Worm (Caenorhabditis elegans) whole organism, young adult: Measurements from ENCODE around the gene oac-29.

Experiments used
- B0019.2 ChIP-seq: fragments of 200-800 bp; sonication (Bioruptor generic); conservative IDR thresholded peaks from 2 replicates; pipeline ENCODE4 v1.3.6; 2022; ENCODE audit warnings: missing genetic modification reagents, missing genetic modification characterization, missing compliant biosample characterization
- B0336.3 ChIP-seq: fragments of 200-800 bp; sonication (Bioruptor generic); IDR thresholded peaks from 2 replicates; pipeline ENCODE4 v1.3.6; 2022; ENCODE audit warnings: missing genetic modification characterization, missing compliant biosample characterization
- D2030.7 ChIP-seq: fragments of 200-800 bp; sonication (Bioruptor generic); IDR thresholded peaks from 2 replicates; pipeline ENCODE4 v1.3.6; 2022; ENCODE audit warnings: missing genetic modification reagents, missing genetic modification characterization, missing compliant biosample characterization
- F33H1.4 ChIP-seq: fragments of 200-800 bp; sonication (Bioruptor generic); IDR thresholded peaks from 2 replicates; pipeline ENCODE4 v1.3.6; 2022; ENCODE audit warnings: missing genetic modification reagents, missing genetic modification characterization, missing compliant biosample characterization
- F49E8.2 ChIP-seq: sonication (generic microtip); optimal IDR thresholded peaks from 3 replicates; lab custom pipeline; 2017; ENCODE audit warnings: missing genetic modification characterization, mild to moderate bottlenecking, missing compliant biosample characterization, antibody characterized with exemption, moderate library complexity; ENCODE audit not compliant: insufficient read depth
- F55B11.4 ChIP-seq: sonication (generic microtip); optimal IDR thresholded peaks from 2 replicates; lab custom pipeline; 2016; ENCODE audit warnings: missing compliant biosample characterization, missing genetic modification characterization, borderline replicate concordance; ENCODE audit not compliant: insufficient read depth
- F57A8.1 ChIP-seq: fragments of 200-800 bp; sonication (Bioruptor generic); optimal IDR thresholded peaks from 2 replicates; lab custom pipeline; 2018; ENCODE audit warnings: mild to moderate bottlenecking, missing genetic modification characterization, moderate library complexity, missing compliant biosample characterization
- K11D2.4 ChIP-seq: fragments of 200-800 bp; sonication (Bioruptor generic); IDR thresholded peaks from 2 replicates; pipeline ENCODE4 v1.3.6; 2022; ENCODE audit warnings: missing genetic modification reagents, missing genetic modification characterization, missing compliant biosample characterization
- T26A5.8 ChIP-seq: sonication (generic microtip); optimal IDR thresholded peaks from 2 replicates; lab custom pipeline; 2016; ENCODE audit warnings: missing genetic modification characterization, missing compliant biosample characterization
- akir-1 ChIP-seq: fragments of 200-800 bp; sonication (Bioruptor generic); optimal IDR thresholded peaks from 2 replicates; lab custom pipeline; 2018; ENCODE audit warnings: mild to moderate bottlenecking, missing genetic modification characterization, moderate library complexity, missing compliant biosample characterization
- ama-1 ChIP-seq, 3 experiments: fragments of 150-350 bp in 1 of 3; sonication (generic microtip) in 2 of 3; optimal IDR thresholded peaks; 2 replicates each; lab custom pipeline; 2014 to 2018; ENCODE audit warnings: missing biosample characterization in 2 of 3, missing genetic modification characterization in 2 of 3, missing genetic modification reagents in 2 of 3
- athp-1 ChIP-seq: sonication (generic microtip); optimal IDR thresholded peaks from 2 replicates; lab custom pipeline; 2017; ENCODE audit warnings: mild to moderate bottlenecking, missing genetic modification characterization, missing compliant biosample characterization
- bed-1 ChIP-seq: fragments of 200-800 bp; sonication (Bioruptor generic); IDR thresholded peaks from 2 replicates; pipeline ENCODE4 v1.3.6; 2022; ENCODE audit warnings: missing genetic modification reagents, missing genetic modification characterization, missing compliant biosample characterization
- ccch-3 ChIP-seq: fragments of 200-800 bp; sonication (Bioruptor generic); optimal IDR thresholded peaks from 2 replicates; lab custom pipeline; 2018; ENCODE audit warnings: mild to moderate bottlenecking, missing genetic modification characterization, missing compliant biosample characterization
- cebp-1 ChIP-seq, 2 experiments: fragments of 200-800 bp in 1 of 2; sonication (Bioruptor generic) in 1 of 2; sonication (generic microtip) in 1 of 2; IDR thresholded peaks in 1 of 2; optimal IDR thresholded peaks in 1 of 2; 2 replicates each; pipeline versions ENCODE4 v1.3.6 to Lab custom; 2017 to 2022; ENCODE audit warnings: missing compliant biosample characterization in 2 of 2, missing genetic modification characterization in 2 of 2, mild to moderate bottlenecking in 1 of 2, missing genetic modification reagents in 1 of 2, moderate library complexity in 1 of 2
- ceh-27 ChIP-seq: fragments of 200-800 bp; sonication (Bioruptor generic); optimal IDR thresholded peaks from 2 replicates; lab custom pipeline; 2018; ENCODE audit warnings: mild to moderate bottlenecking, missing genetic modification characterization, moderate library complexity, missing compliant biosample characterization
- ceh-79 ChIP-seq: sonication (generic microtip); optimal IDR thresholded peaks from 2 replicates; lab custom pipeline; 2017; ENCODE audit warnings: mild to moderate bottlenecking, missing genetic modification characterization, missing compliant biosample characterization
- chd-7 ChIP-seq: sonication (generic microtip); optimal IDR thresholded peaks from 2 replicates; lab custom pipeline; 2016; ENCODE audit warnings: mild to moderate bottlenecking, missing genetic modification characterization, moderate library complexity, missing compliant biosample characterization
- dpff-1 ChIP-seq: sonication (generic microtip); optimal IDR thresholded peaks from 2 replicates; lab custom pipeline; 2017; ENCODE audit warnings: mild to moderate bottlenecking, missing genetic modification characterization, missing compliant biosample characterization
- ekl-4 ChIP-seq: fragments of 200-800 bp; sonication (Bioruptor generic); IDR thresholded peaks from 2 replicates; pipeline ENCODE4 v1.3.6; 2022; ENCODE audit warnings: missing genetic modification reagents, missing genetic modification characterization, missing compliant biosample characterization
- him-1 ChIP-seq: sonication (generic microtip); optimal IDR thresholded peaks from 2 replicates; lab custom pipeline; 2016; ENCODE audit warnings: missing genotype, missing genetic modification reagents, missing genetic modification characterization, missing compliant biosample characterization
- hlh-12 ChIP-seq: sonication (generic microtip); optimal IDR thresholded peaks from 2 replicates; lab custom pipeline; 2016; ENCODE audit warnings: missing genetic modification characterization, missing compliant biosample characterization
- hlh-26 ChIP-seq: fragments of 200-800 bp; sonication (Bioruptor generic); conservative IDR thresholded peaks from 2 replicates; pipeline ENCODE4 v1.3.6; 2022; ENCODE audit warnings: missing genetic modification reagents, missing genetic modification characterization, missing compliant biosample characterization
- hmg-20 ChIP-seq: fragments of 200-800 bp; sonication (Bioruptor generic); IDR thresholded peaks from 2 replicates; pipeline ENCODE4 v1.3.6; 2022; ENCODE audit warnings: missing genetic modification reagents, missing genetic modification characterization, missing compliant biosample characterization
- lin-35 ChIP-seq, 3 experiments: fragments of 150-350 bp in 2 of 3; sonication (generic microtip) in 1 of 3; optimal IDR thresholded peaks; 2 replicates each; lab custom pipeline; 2014 to 2018; ENCODE audit warnings: missing biosample characterization in 3 of 3, missing genetic modification characterization in 3 of 3, missing genetic modification reagents in 3 of 3
- lir-1 ChIP-seq: fragments of 200-800 bp; sonication (Bioruptor generic); conservative IDR thresholded peaks from 2 replicates; pipeline ENCODE4 v1.3.6; 2022; ENCODE audit warnings: missing genetic modification reagents, missing genetic modification characterization, missing compliant biosample characterization
- madf-3 ChIP-seq: fragments of 200-800 bp; sonication (Bioruptor generic); IDR thresholded peaks from 2 replicates; pipeline ENCODE4 v1.3.6; 2022; ENCODE audit warnings: missing genetic modification reagents, missing genetic modification characterization, missing compliant biosample characterization
- madf-6 ChIP-seq: fragments of 200-800 bp; sonication (Bioruptor generic); IDR thresholded peaks from 2 replicates; pipeline ENCODE4 v1.3.6; 2022; ENCODE audit warnings: missing genetic modification reagents, missing genetic modification characterization, missing compliant biosample characterization
- nfya-1 ChIP-seq: sonication (generic microtip); optimal IDR thresholded peaks from 2 replicates; lab custom pipeline; 2017; ENCODE audit warnings: antibody characterized with exemption, missing compliant biosample characterization, missing genetic modification characterization, borderline replicate concordance; ENCODE audit not compliant: insufficient read depth
- nfyb-1 ChIP-seq: fragments of 200-800 bp; sonication (Bioruptor generic); IDR thresholded peaks from 2 replicates; pipeline ENCODE4 v1.3.6; 2022; ENCODE audit warnings: missing genetic modification reagents, missing genetic modification characterization, missing compliant biosample characterization
- nhr-179 ChIP-seq: sonication (generic microtip); optimal IDR thresholded peaks from 2 replicates; lab custom pipeline; 2016; ENCODE audit warnings: mild to moderate bottlenecking, missing genetic modification characterization, missing compliant biosample characterization
- nhr-90 ChIP-seq: sonication (generic microtip); optimal IDR thresholded peaks from 2 replicates; lab custom pipeline; 2016; ENCODE audit warnings: missing genotype, mild to moderate bottlenecking, missing genetic modification characterization, missing compliant biosample characterization
- rcor-1 ChIP-seq: fragments of 200-800 bp; sonication (Bioruptor generic); IDR thresholded peaks from 2 replicates; pipeline ENCODE4 v1.3.6; 2022; ENCODE audit warnings: missing genetic modification reagents, missing genetic modification characterization, missing compliant biosample characterization
- rpc-1 ChIP-seq, 2 experiments: fragments of 150-350 bp in 1 of 2; sonication (generic microtip) in 1 of 2; optimal IDR thresholded peaks; 2 replicates each; lab custom pipeline; 2014 to 2018; ENCODE audit warnings: missing biosample characterization in 1 of 2, missing genetic modification characterization in 1 of 2, missing genetic modification reagents in 1 of 2, missing genotype in 1 of 2
- sea-2 ChIP-seq: fragments of 200-800 bp; sonication (Bioruptor generic); IDR thresholded peaks from 2 replicates; pipeline ENCODE4 v1.3.6; 2022; ENCODE audit warnings: missing genetic modification characterization, missing compliant biosample characterization
- sptf-2 ChIP-seq: fragments of 200-800 bp; sonication (Bioruptor generic); optimal IDR thresholded peaks from 2 replicates; lab custom pipeline; 2018; ENCODE audit warnings: mild to moderate bottlenecking, missing genetic modification characterization, missing compliant biosample characterization
- xnd-1 ChIP-seq: sonication (generic microtip); optimal IDR thresholded peaks from 2 replicates; lab custom pipeline; 2016; ENCODE audit warnings: missing genotype, missing genetic modification reagents, missing genetic modification characterization, missing compliant biosample characterization

The oac-29 gene

DNA sequence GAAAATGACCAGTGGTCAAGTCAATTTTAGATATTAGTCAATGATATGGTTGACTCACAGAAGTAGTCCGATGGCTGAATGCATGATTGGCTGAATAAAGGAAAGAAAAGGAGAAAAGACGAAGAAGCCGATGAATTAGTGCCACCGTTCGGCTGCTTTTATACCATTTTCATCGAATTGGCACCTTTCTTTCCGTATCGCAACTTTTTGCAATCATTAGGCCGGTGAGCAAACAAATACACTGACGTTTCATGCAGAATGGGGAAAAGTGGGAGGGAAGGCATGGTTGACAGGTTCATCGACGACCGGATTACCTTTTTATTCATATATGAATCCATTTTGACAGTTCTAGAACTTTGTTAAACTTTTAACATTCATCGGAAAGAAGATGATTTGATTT lies 14.3 kb downstream of the oac-29 start, which contains the start of gene idpc-2:
TSS of gene idpc-2 (minus strand) at position 101 of the 400 bp plus-strand sequence.
- TF ChIP-seq ceh-79 (no peak), F49E8.2 (no peak), bed-1 (GFP tag; lab: Robert Waterston, UW) (no peak), lir-1 (GFP tag; lab: Robert Waterston, UW) (no peak), nhr-90 (no peak), ccch-3 (GFP tag; lab: Kevin White, UChicago) (no peak), sea-2 (GFP tag; lab: Robert Waterston, UW) (no peak), T26A5.8 (tag; lab: Kevin White, UChicago) (no peak), K11D2.4 (no peak), ceh-27 (GFP tag; lab: Kevin White, UChicago) (no peak), lin-35 (GFP tag; optimal IDR thresholded peaks at IDR 0.05; lab: Kevin White, UChicago) (no peak), F55B11.4 (no peak), sptf-2 (no peak), athp-1 (tag; lab: Kevin White, UChicago) (no peak), B0019.2 (GFP tag; lab: Robert Waterston, UW) (no peak), chd-7 (no peak), nfyb-1 (no peak)

DNA sequence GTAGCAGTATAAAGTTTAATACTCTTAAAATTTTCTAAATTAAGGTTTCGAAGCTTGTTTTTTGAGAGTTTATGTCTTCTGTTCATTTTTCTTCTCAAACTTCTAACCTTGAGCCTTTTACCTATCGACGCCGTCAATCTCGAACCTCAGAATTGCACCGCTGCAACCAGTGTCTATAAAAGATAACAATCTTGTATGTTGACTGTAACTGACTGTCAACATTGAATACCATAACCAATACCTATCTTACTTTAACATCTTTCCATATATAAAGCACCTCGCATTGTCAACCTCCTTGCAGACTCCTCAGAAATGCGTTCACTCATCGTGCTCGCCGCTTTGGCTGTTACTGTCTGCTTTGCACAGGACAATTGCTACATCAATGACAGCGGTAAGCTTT lies 16.7 kb downstream of the oac-29 start, which contains the start of gene grd-5:
TSS of gene grd-5 (plus strand) at position 295 of the 400 bp plus-strand sequence.
- TF ChIP-seq D2030.7 (GFP tag; lab: Robert Waterston, UW) (no peak), xnd-1 (tag; lab: Kevin White, UChicago) (no peak), nfya-1 (tag; lab: Kevin White, UChicago) (no peak), rpc-1 (optimal IDR thresholded peaks at IDR 0.05; lab: Kevin White, UChicago) (no peak), rpc-1 (tag; optimal IDR thresholded peaks at IDR 0.05; lab: Kevin White, UChicago) (no peak), nhr-179 (tag; lab: Kevin White, UChicago) (no peak), K11D2.4 (no peak)

DNA sequence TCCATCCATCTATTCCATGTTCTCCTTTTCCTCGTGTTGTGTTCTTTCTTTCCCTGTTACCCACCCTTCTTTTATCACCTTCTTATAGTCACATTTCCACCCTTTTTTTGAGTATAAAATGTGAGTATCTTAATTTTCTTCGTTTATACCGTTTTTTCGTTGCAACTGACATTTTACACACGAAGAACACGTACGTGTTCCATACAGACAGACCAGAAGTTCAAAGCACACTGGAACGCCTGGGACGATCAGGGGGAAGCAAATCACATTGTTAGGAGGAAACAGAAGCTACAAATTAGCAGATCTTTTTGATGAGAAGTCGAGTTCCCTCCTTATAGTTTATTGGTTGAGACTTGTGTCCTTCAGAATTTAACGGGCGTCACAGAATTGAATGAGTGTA lies 19.8 kb downstream of the oac-29 start:
- TF ChIP-seq dpff-1 (tag; lab: Kevin White, UChicago) (no peak), akir-1 (GFP tag; lab: Kevin White, UChicago) (no peak), F33H1.4 (GFP tag; lab: Robert Waterston, UW) (no peak), madf-3 (GFP tag; lab: Robert Waterston, UW) (0 out of 2 replicates have a peak, but pooled peaks have one; percentile 29), ama-1 (optimal IDR thresholded peaks at IDR 0.05; lab: Kevin White, UChicago) (no peak), ama-1 (GFP tag; optimal IDR thresholded peaks at IDR 0.05; lab: Kevin White, UChicago) (no peak), madf-6 (no peak; the same call in 1 of the 2 replicates), ekl-4 (GFP tag; lab: Robert Waterston, UW) (peak; percentile 22; the same call in 1 of the 2 replicates), rcor-1 (GFP tag; lab: Robert Waterston, UW) (no peak), B0336.3 (GFP tag; lab: Robert Waterston, UW) (0 out of 2 replicates have a peak, but pooled peaks have one; percentile 16), him-1 (tag; lab: Kevin White, UChicago) (peak; percentile 23), hlh-12 (tag; lab: Kevin White, UChicago) (no peak), cebp-1 (GFP tag; IDR thresholded peaks at IDR 0.05; lab: Robert Waterston, UW) (no peak), cebp-1 (tag; optimal IDR thresholded peaks at IDR 0.05; lab: Kevin White, UChicago) (no peak), hlh-26 (GFP tag; lab: Robert Waterston, UW) (no peak), hmg-20 (GFP tag; lab: Robert Waterston, UW) (no peak), F57A8.1 (GFP tag; lab: Kevin White, UChicago) (no peak), rpc-1 (optimal IDR thresholded peaks at IDR 0.05; lab: Kevin White, UChicago) (no peak), rpc-1 (tag; optimal IDR thresholded peaks at IDR 0.05; lab: Kevin White, UChicago) (no peak)
